Worm (Caenorhabditis elegans) whole organism, young adult: Measurements from ENCODE around the gene R13H9.6.

Experiments used
- D2030.7 ChIP-seq: fragments of 200-800 bp; sonication (Bioruptor generic); IDR thresholded peaks from 2 replicates; pipeline ENCODE4 v1.3.6; 2022; ENCODE audit warnings: missing genetic modification reagents, missing genetic modification characterization, missing compliant biosample characterization
- F10E7.11 ChIP-seq: sonication (generic microtip); optimal IDR thresholded peaks from 2 replicates; lab custom pipeline; 2017; ENCODE audit warnings: mild to moderate bottlenecking, missing genetic modification characterization, moderate library complexity, missing compliant biosample characterization
- F22D6.2 ChIP-seq: sonication (generic microtip); optimal IDR thresholded peaks from 2 replicates; lab custom pipeline; 2016; ENCODE audit warnings: mild to moderate bottlenecking, missing genetic modification characterization, missing compliant biosample characterization
- F33H1.4 ChIP-seq: fragments of 200-800 bp; sonication (Bioruptor generic); IDR thresholded peaks from 2 replicates; pipeline ENCODE4 v1.3.6; 2022; ENCODE audit warnings: missing genetic modification reagents, missing genetic modification characterization, missing compliant biosample characterization
- Y53F4B.3 ChIP-seq: fragments of 200-800 bp; sonication (Bioruptor generic); IDR thresholded peaks from 2 replicates; pipeline ENCODE4 v1.3.6; 2022; ENCODE audit warnings: missing genetic modification reagents, missing genetic modification characterization, missing compliant biosample characterization
- Y67H2A.10 ChIP-seq: fragments of 200-800 bp; sonication (Bioruptor generic); conservative IDR thresholded peaks from 2 replicates; pipeline ENCODE4 v1.3.6; 2022; ENCODE audit warnings: missing genetic modification reagents, missing genetic modification characterization, missing compliant biosample characterization
- Y95B8A.8 ChIP-seq: fragments of 200-800 bp; sonication (Bioruptor generic); IDR thresholded peaks from 2 replicates; pipeline ENCODE4 v1.3.6; 2022; ENCODE audit warnings: missing genetic modification reagents, missing genetic modification characterization, missing compliant biosample characterization
- ZK185.1 ChIP-seq: sonication (generic microtip); optimal IDR thresholded peaks from 2 replicates; lab custom pipeline; 2016; ENCODE audit warnings: mild to moderate bottlenecking, missing genetic modification characterization, missing compliant biosample characterization; ENCODE audit not compliant: poor library complexity, severe bottlenecking
- akir-1 ChIP-seq: fragments of 200-800 bp; sonication (Bioruptor generic); optimal IDR thresholded peaks from 2 replicates; lab custom pipeline; 2018; ENCODE audit warnings: mild to moderate bottlenecking, missing genetic modification characterization, moderate library complexity, missing compliant biosample characterization
- ama-1 ChIP-seq, 3 experiments: fragments of 150-350 bp in 1 of 3; sonication (generic microtip) in 2 of 3; optimal IDR thresholded peaks; 2 replicates each; lab custom pipeline; 2014 to 2018; ENCODE audit warnings: missing biosample characterization in 2 of 3, missing genetic modification characterization in 2 of 3, missing genetic modification reagents in 2 of 3
- attf-5 ChIP-seq: fragments of 200-800 bp; sonication (Bioruptor generic); optimal IDR thresholded peaks from 2 replicates; lab custom pipeline; 2018; ENCODE audit warnings: mild to moderate bottlenecking, missing genetic modification characterization, missing compliant biosample characterization
- cebp-1 ChIP-seq, 2 experiments: fragments of 200-800 bp in 1 of 2; sonication (Bioruptor generic) in 1 of 2; sonication (generic microtip) in 1 of 2; IDR thresholded peaks in 1 of 2; optimal IDR thresholded peaks in 1 of 2; 2 replicates each; pipeline versions ENCODE4 v1.3.6 to Lab custom; 2017 to 2022; ENCODE audit warnings: missing compliant biosample characterization in 2 of 2, missing genetic modification characterization in 2 of 2, mild to moderate bottlenecking in 1 of 2, missing genetic modification reagents in 1 of 2, moderate library complexity in 1 of 2
- ceh-40 ChIP-seq: fragments of 200-800 bp; sonication (Bioruptor generic); IDR thresholded peaks from 2 replicates; pipeline ENCODE4 v1.3.6; 2022; ENCODE audit warnings: missing genetic modification characterization, missing compliant biosample characterization
- ceh-79 ChIP-seq: sonication (generic microtip); optimal IDR thresholded peaks from 2 replicates; lab custom pipeline; 2017; ENCODE audit warnings: mild to moderate bottlenecking, missing genetic modification characterization, missing compliant biosample characterization
- chd-7 ChIP-seq: sonication (generic microtip); optimal IDR thresholded peaks from 2 replicates; lab custom pipeline; 2016; ENCODE audit warnings: mild to moderate bottlenecking, missing genetic modification characterization, moderate library complexity, missing compliant biosample characterization
- dpl-1 ChIP-seq: fragments of 150-350 bp; optimal IDR thresholded peaks from 2 replicates; lab custom pipeline; 2014; ENCODE audit warnings: missing biosample characterization, missing genetic modification reagents, missing genetic modification characterization
- efl-1 ChIP-seq: fragments of 150-350 bp; optimal IDR thresholded peaks from 2 replicates; lab custom pipeline; 2014; ENCODE audit warnings: missing biosample characterization, missing genetic modification reagents, missing genetic modification characterization
- egl-44 ChIP-seq: fragments of 200-800 bp; sonication (Bioruptor generic); IDR thresholded peaks from 2 replicates; pipeline ENCODE4 v1.3.6; 2022; ENCODE audit warnings: missing genetic modification reagents, missing genetic modification characterization, missing compliant biosample characterization
- ekl-4 ChIP-seq: fragments of 200-800 bp; sonication (Bioruptor generic); IDR thresholded peaks from 2 replicates; pipeline ENCODE4 v1.3.6; 2022; ENCODE audit warnings: missing genetic modification reagents, missing genetic modification characterization, missing compliant biosample characterization
- ets-4 ChIP-seq: fragments of 200-800 bp; sonication (Bioruptor generic); optimal IDR thresholded peaks from 2 replicates; lab custom pipeline; 2018; ENCODE audit warnings: mild to moderate bottlenecking, missing genetic modification characterization, missing compliant biosample characterization
- gei-17 ChIP-seq: fragments of 200-800 bp; sonication (Bioruptor generic); optimal IDR thresholded peaks from 2 replicates; lab custom pipeline; 2018; ENCODE audit warnings: mild to moderate bottlenecking, missing genetic modification characterization, missing compliant biosample characterization
- him-1 ChIP-seq: sonication (generic microtip); optimal IDR thresholded peaks from 2 replicates; lab custom pipeline; 2016; ENCODE audit warnings: missing genotype, missing genetic modification reagents, missing genetic modification characterization, missing compliant biosample characterization
- hlh-12 ChIP-seq: sonication (generic microtip); optimal IDR thresholded peaks from 2 replicates; lab custom pipeline; 2016; ENCODE audit warnings: missing genetic modification characterization, missing compliant biosample characterization
- hmg-20 ChIP-seq: fragments of 200-800 bp; sonication (Bioruptor generic); IDR thresholded peaks from 2 replicates; pipeline ENCODE4 v1.3.6; 2022; ENCODE audit warnings: missing genetic modification reagents, missing genetic modification characterization, missing compliant biosample characterization
- let-526 ChIP-seq: fragments of 200-800 bp; sonication (Bioruptor generic); IDR thresholded peaks from 2 replicates; pipeline ENCODE4 v1.3.6; 2022; ENCODE audit warnings: missing genetic modification reagents, missing genetic modification characterization, missing compliant biosample characterization
- let-607 ChIP-seq, 2 experiments: fragments of 200-800 bp in 1 of 2; sonication (Bioruptor generic) in 1 of 2; sonication (generic microtip) in 1 of 2; optimal IDR thresholded peaks; 2 replicates each; lab custom pipeline; 2016 to 2018; ENCODE audit warnings: mild to moderate bottlenecking in 2 of 2, missing compliant biosample characterization in 2 of 2, missing genetic modification characterization in 2 of 2, moderate library complexity in 2 of 2, missing genotype in 1 of 2
- lin-54 ChIP-seq: fragments of 200-800 bp; sonication (Bioruptor generic); optimal IDR thresholded peaks from 2 replicates; lab custom pipeline; 2018; ENCODE audit warnings: mild to moderate bottlenecking, missing genetic modification characterization, missing compliant biosample characterization
- lir-1 ChIP-seq: fragments of 200-800 bp; sonication (Bioruptor generic); conservative IDR thresholded peaks from 2 replicates; pipeline ENCODE4 v1.3.6; 2022; ENCODE audit warnings: missing genetic modification reagents, missing genetic modification characterization, missing compliant biosample characterization
- madf-10 ChIP-seq: sonication (generic microtip); optimal IDR thresholded peaks from 2 replicates; lab custom pipeline; 2016; ENCODE audit warnings: mild to moderate bottlenecking, missing genetic modification characterization, missing compliant biosample characterization
- madf-6 ChIP-seq: fragments of 200-800 bp; sonication (Bioruptor generic); IDR thresholded peaks from 2 replicates; pipeline ENCODE4 v1.3.6; 2022; ENCODE audit warnings: missing genetic modification reagents, missing genetic modification characterization, missing compliant biosample characterization
- mcd-1 ChIP-seq: fragments of 200-800 bp; sonication (Bioruptor generic); IDR thresholded peaks from 2 replicates; pipeline ENCODE4 v1.3.6; 2022; ENCODE audit warnings: missing genetic modification reagents, missing genetic modification characterization, missing compliant biosample characterization
- mel-28 ChIP-seq: sonication (generic microtip); optimal IDR thresholded peaks from 2 replicates; lab custom pipeline; 2016; ENCODE audit warnings: borderline replicate concordance, mild to moderate bottlenecking, missing genetic modification characterization, missing compliant biosample characterization
- nhr-80 ChIP-seq: sonication (generic microtip); optimal IDR thresholded peaks from 2 replicates; lab custom pipeline; 2016; ENCODE audit warnings: missing genetic modification characterization, missing compliant biosample characterization
- nhr-90 ChIP-seq: sonication (generic microtip); optimal IDR thresholded peaks from 2 replicates; lab custom pipeline; 2016; ENCODE audit warnings: missing genotype, mild to moderate bottlenecking, missing genetic modification characterization, missing compliant biosample characterization
- pbrm-1 ChIP-seq: fragments of 200-800 bp; sonication (Bioruptor generic); IDR thresholded peaks from 2 replicates; pipeline ENCODE4 v1.3.6; 2022; ENCODE audit warnings: missing genetic modification reagents, missing genetic modification characterization, missing compliant biosample characterization
- rcor-1 ChIP-seq: fragments of 200-800 bp; sonication (Bioruptor generic); IDR thresholded peaks from 2 replicates; pipeline ENCODE4 v1.3.6; 2022; ENCODE audit warnings: missing genetic modification reagents, missing genetic modification characterization, missing compliant biosample characterization
- rpc-1 ChIP-seq, 2 experiments: fragments of 150-350 bp in 1 of 2; sonication (generic microtip) in 1 of 2; optimal IDR thresholded peaks; 2 replicates each; lab custom pipeline; 2014 to 2018; ENCODE audit warnings: missing biosample characterization in 1 of 2, missing genetic modification characterization in 1 of 2, missing genetic modification reagents in 1 of 2, missing genotype in 1 of 2
- snpc-3.4 ChIP-seq: sonication (generic microtip); optimal IDR thresholded peaks from 2 replicates; lab custom pipeline; 2017; ENCODE audit warnings: missing genetic modification characterization, mild to moderate bottlenecking, missing compliant biosample characterization, antibody characterized with exemption, moderate library complexity, missing genotype, missing genetic modification reagents
- snpc-4 ChIP-seq, 5 experiments: fragments of 150-350 bp in 1 of 5; sonication (generic microtip) in 4 of 5; optimal IDR thresholded peaks; 2 replicates each; lab custom pipeline; 2014 to 2018; ENCODE audit warnings: missing genetic modification characterization in 5 of 5, missing biosample characterization in 3 of 5, antibody characterized with exemption in 2 of 5, mild to moderate bottlenecking in 2 of 5, missing compliant biosample characterization in 2 of 5, missing genotype in 2 of 5, moderate library complexity in 2 of 5, missing genetic modification reagents in 1 of 5
- tbp1 ChIP-seq: fragments of 200-800 bp; sonication (Bioruptor generic); optimal IDR thresholded peaks from 2 replicates; lab custom pipeline; 2018; ENCODE audit warnings: mild to moderate bottlenecking, missing genetic modification characterization, missing compliant biosample characterization
- tbx-9 ChIP-seq: sonication (generic microtip); optimal IDR thresholded peaks from 2 replicates; lab custom pipeline; 2016; ENCODE audit warnings: borderline replicate concordance, missing genetic modification characterization, inconsistent platforms, missing compliant biosample characterization
- unc-130 ChIP-seq: sonication (generic microtip); optimal IDR thresholded peaks from 2 replicates; lab custom pipeline; 2016; ENCODE audit warnings: missing genetic modification reagents, missing genetic modification characterization, missing compliant biosample characterization
- unc-62 ChIP-seq: fragments of 150-350 bp; optimal IDR thresholded peaks from 2 replicates; lab custom pipeline; 2014; ENCODE audit warnings: missing biosample characterization, missing genetic modification reagents, missing genetic modification characterization
- zfh-2 ChIP-seq: fragments of 200-800 bp; sonication (Bioruptor generic); conservative IDR thresholded peaks from 2 replicates; pipeline ENCODE4 v1.3.6; 2022; ENCODE audit warnings: missing genetic modification reagents, missing genetic modification characterization, missing compliant biosample characterization
- ztf-18 ChIP-seq: sonication (generic microtip); optimal IDR thresholded peaks from 2 replicates; lab custom pipeline; 2016; ENCODE audit warnings: missing genotype, mild to moderate bottlenecking, missing genetic modification characterization, missing compliant biosample characterization
- ztf-22 ChIP-seq: fragments of 200-800 bp; sonication (Bioruptor generic); optimal IDR thresholded peaks from 2 replicates; lab custom pipeline; 2018; ENCODE audit warnings: mild to moderate bottlenecking, missing genetic modification characterization, moderate library complexity, missing compliant biosample characterization
- ztf-3 ChIP-seq: fragments of 200-800 bp; sonication (Bioruptor generic); optimal IDR thresholded peaks from 2 replicates; lab custom pipeline; 2018; ENCODE audit warnings: mild to moderate bottlenecking, missing genetic modification characterization, missing compliant biosample characterization

R13H9.6 gene

ce11 chrIV:5088814-5089322 is 20.4 kb upstream of the R13H9.6 start, which contains the start of gene ivd-1:
Gene ivd-1 (minus strand): TSS chrIV:5088864.
- TF ChIP-seq gei-17 (GFP tag; lab: Kevin White, UChicago) (no peak), rpc-1 (optimal IDR thresholded peaks at IDR 0.05; lab: Kevin White, UChicago) (no peak), rpc-1 (tag; optimal IDR thresholded peaks at IDR 0.05; lab: Kevin White, UChicago) (no peak), madf-6 (GFP tag; lab: Robert Waterston, UW) (no peak), ceh-79 (tag; lab: Kevin White, UChicago) (no peak), ceh-40 (GFP tag; lab: Robert Waterston, UW) (no peak), lin-54 (no peak), mcd-1 (GFP tag; lab: Robert Waterston, UW) (0 out of 2 replicates have a peak, but pooled peaks have one; percentile 22), tbp1 (GFP tag; lab: Kevin White, UChicago) (peak; percentile 15), ama-1 (optimal IDR thresholded peaks at IDR 0.05; lab: Kevin White, UChicago) (no peak), ama-1 (GFP tag; optimal IDR thresholded peaks at IDR 0.05; lab: Kevin White, UChicago) (no peak), efl-1 (GFP tag; lab: Kevin White, UChicago) (no peak), zfh-2 (GFP tag; lab: Robert Waterston, UW) (no peak), nhr-90 (tag; lab: Kevin White, UChicago) (no peak), Y67H2A.10 (no peak), rcor-1 (GFP tag; lab: Robert Waterston, UW) (no peak), madf-10 (tag; lab: Kevin White, UChicago) (no peak), lir-1 (GFP tag; lab: Robert Waterston, UW) (no peak), F22D6.2 (no peak), ztf-3 (GFP tag; lab: Kevin White, UChicago) (no peak), ekl-4 (no peak), ZK185.1 (tag; lab: Kevin White, UChicago) (peak; percentile 48), pbrm-1 (no peak), ztf-18 (tag; lab: Kevin White, UChicago) (no peak), tbx-9 (tag; lab: Kevin White, UChicago) (no peak), F10E7.11 (tag; lab: Kevin White, UChicago) (no peak), unc-62 (GFP tag; lab: Kevin White, UChicago) (no peak), F33H1.4 (GFP tag; lab: Robert Waterston, UW) (no peak), snpc-4 (GFP tag; optimal IDR thresholded peaks at IDR 0.05; lab: Kevin White, UChicago) (no peak), snpc-4 (tag; optimal IDR thresholded peaks at IDR 0.05; lab: Kevin White, UChicago) (no peak), let-607 (tag; optimal IDR thresholded peaks at IDR 0.05; lab: Kevin White, UChicago) (peak; percentile 91 to 92), attf-5 (peak; percentile 7), chd-7 (no peak), let-526 (no peak), akir-1 (no peak), Y53F4B.3 (GFP tag; lab: Robert Waterston, UW) (no peak), cebp-1 (GFP tag; IDR thresholded peaks at IDR 0.05; lab: Robert Waterston, UW) (no peak), cebp-1 (tag; optimal IDR thresholded peaks at IDR 0.05; lab: Kevin White, UChicago) (peak; percentile 44), him-1 (tag; lab: Kevin White, UChicago) (no peak), hlh-12 (no peak), mel-28 (tag; lab: Kevin White, UChicago) (no peak), snpc-3.4 (tag; lab: Kevin White, UChicago) (no peak), D2030.7 (no peak), unc-130 (GFP tag; lab: Kevin White, UChicago) (no peak), ztf-22 (no peak), nhr-80 (tag; lab: Kevin White, UChicago) (peak; percentile 85), dpl-1 (GFP tag; lab: Kevin White, UChicago) (no peak), ets-4 (GFP tag; lab: Kevin White, UChicago) (no peak), Y95B8A.8 (no peak), hmg-20 (GFP tag; lab: Robert Waterston, UW) (no peak), egl-44 (GFP tag; lab: Robert Waterston, UW) (0 out of 2 replicates have a peak, but pooled peaks have one; percentile 37)
